Worm (Caenorhabditis elegans) whole organism, L3 larva: ENCODE results near the gene C37E2.2.

Experiments
- ZK546.5 ChIP-seq: sonication (generic microtip); optimal IDR thresholded peaks from 2 replicates; lab custom pipeline; 2017; ENCODE audit warnings: missing biosample characterization, missing genetic modification characterization
- aly-2 ChIP-seq: fragments of 150-350 bp; optimal IDR thresholded peaks from 2 replicates; lab custom pipeline; 2014; ENCODE audit warnings: missing biosample characterization, missing genetic modification characterization
- ama-1 ChIP-seq: fragments of 150-350 bp; optimal IDR thresholded peaks from 2 replicates; lab custom pipeline; 2018
- ceh-28 ChIP-seq: fragments of 150-350 bp; optimal IDR thresholded peaks from 2 replicates; lab custom pipeline; 2014; ENCODE audit warnings: missing biosample characterization, missing genetic modification reagents, missing genetic modification characterization
- ceh-82 ChIP-seq: fragments of 150-350 bp; optimal IDR thresholded peaks from 2 replicates; lab custom pipeline; 2014; ENCODE audit warnings: missing biosample characterization, missing genetic modification characterization
- daf-12 ChIP-seq: fragments of 150-350 bp; optimal IDR thresholded peaks from 2 replicates; lab custom pipeline; 2014; ENCODE audit warnings: missing biosample characterization, missing genetic modification reagents, missing genetic modification characterization
- egl-27 ChIP-seq: sonication (generic microtip); optimal IDR thresholded peaks from 4 replicates; lab custom pipeline; 2017; ENCODE audit warnings: missing biosample characterization, missing genetic modification reagents, missing genetic modification characterization
- egl-5 ChIP-seq: fragments of 150-350 bp; optimal IDR thresholded peaks from 2 replicates; lab custom pipeline; 2017; ENCODE audit warnings: missing biosample characterization, missing genetic modification reagents, missing genetic modification characterization, inconsistent platforms
- elt-1 ChIP-seq: fragments of 150-350 bp; optimal IDR thresholded peaks from 2 replicates; lab custom pipeline; 2014; ENCODE audit warnings: missing biosample characterization, missing genetic modification characterization
- elt-2 ChIP-seq: sonication (generic microtip); optimal IDR thresholded peaks from 2 replicates; lab custom pipeline; 2016; ENCODE audit warnings: missing genetic modification reagents, mild to moderate bottlenecking, missing genetic modification characterization, missing compliant biosample characterization
- elt-3 ChIP-seq, 3 experiments: fragments of 150-350 bp in 1 of 3; sonication (generic microtip) in 2 of 3; optimal IDR thresholded peaks; 2 replicates in 2 of 3; 4 replicates in 1 of 3; lab custom pipeline; 2014 to 2017; ENCODE audit warnings: missing biosample characterization in 3 of 3, missing genetic modification characterization in 3 of 3
- eor-1 ChIP-seq, 2 experiments: fragments of 150-350 bp; optimal IDR thresholded peaks; 2 replicates each; lab custom pipeline; 2014 to 2018; ENCODE audit warnings: missing biosample characterization in 2 of 2, missing genetic modification characterization in 2 of 2
- fkh-10 ChIP-seq: sonication (generic microtip); optimal IDR thresholded peaks from 2 replicates; lab custom pipeline; 2017; ENCODE audit warnings: missing biosample characterization, missing genetic modification reagents, missing genetic modification characterization
- fkh-2 ChIP-seq: fragments of 150-350 bp; optimal IDR thresholded peaks from 2 replicates; lab custom pipeline; 2014; ENCODE audit warnings: missing biosample characterization, missing genetic modification reagents, missing genetic modification characterization
- hmg-11 ChIP-seq: sonication (generic microtip); optimal IDR thresholded peaks from 2 replicates; lab custom pipeline; 2016; ENCODE audit warnings: missing genetic modification characterization, missing compliant biosample characterization
- lin-15B ChIP-seq: fragments of 150-350 bp; optimal IDR thresholded peaks from 2 replicates; lab custom pipeline; 2014; ENCODE audit warnings: missing biosample characterization, missing genetic modification characterization
- lsy-12 ChIP-seq: sonication (generic microtip); optimal IDR thresholded peaks from 2 replicates; lab custom pipeline; 2016; ENCODE audit warnings: mild to moderate bottlenecking, missing genetic modification characterization, missing compliant biosample characterization
- mdl-1 ChIP-seq: fragments of 150-350 bp; optimal IDR thresholded peaks from 2 replicates; lab custom pipeline; 2014; ENCODE audit warnings: missing biosample characterization, missing genetic modification characterization
- nfya-1 ChIP-seq: sonication (generic microtip); optimal IDR thresholded peaks from 2 replicates; lab custom pipeline; 2017; ENCODE audit warnings: missing genetic modification characterization, mild to moderate bottlenecking, missing compliant biosample characterization, antibody characterized with exemption, moderate library complexity; ENCODE audit not compliant: insufficient read depth
- nhr-11 ChIP-seq: fragments of 150-350 bp; optimal IDR thresholded peaks from 2 replicates; lab custom pipeline; 2014; ENCODE audit warnings: missing biosample characterization, missing genetic modification characterization
- nhr-12 ChIP-seq: fragments of 150-350 bp; optimal IDR thresholded peaks from 2 replicates; lab custom pipeline; 2014; ENCODE audit warnings: missing biosample characterization, missing genetic modification characterization
- nhr-23 ChIP-seq: fragments of 150-350 bp; optimal IDR thresholded peaks from 2 replicates; lab custom pipeline; 2014; ENCODE audit warnings: missing biosample characterization, missing genetic modification reagents, missing genetic modification characterization
- nhr-237 ChIP-seq: fragments of 150-350 bp; optimal IDR thresholded peaks from 2 replicates; lab custom pipeline; 2014; ENCODE audit warnings: missing biosample characterization, missing genetic modification characterization
- nhr-25 ChIP-seq: sonication (generic microtip); optimal IDR thresholded peaks from 2 replicates; lab custom pipeline; 2017; ENCODE audit warnings: missing biosample characterization, missing genetic modification characterization
- nhr-28 ChIP-seq: fragments of 150-350 bp; optimal IDR thresholded peaks from 2 replicates; lab custom pipeline; 2014; ENCODE audit warnings: missing biosample characterization, missing genetic modification characterization
- nhr-43 ChIP-seq: sonication (generic microtip); optimal IDR thresholded peaks from 2 replicates; lab custom pipeline; 2016; ENCODE audit warnings: mild to moderate bottlenecking, missing genetic modification characterization, missing compliant biosample characterization; ENCODE audit not compliant: poor library complexity, severe bottlenecking
- nhr-67 ChIP-seq: fragments of 150-350 bp; optimal IDR thresholded peaks from 2 replicates; lab custom pipeline; 2014; ENCODE audit warnings: missing biosample characterization, missing genetic modification characterization
- nhr-76 ChIP-seq: fragments of 150-350 bp; sonication (generic microtip); optimal IDR thresholded peaks from 5 replicates; lab custom pipeline; 2014; ENCODE audit warnings: missing biosample characterization, missing genetic modification characterization
- pha-4 ChIP-seq: fragments of 150-350 bp; optimal IDR thresholded peaks from 2 replicates; lab custom pipeline; 2014; ENCODE audit warnings: missing biosample characterization, missing genetic modification reagents, missing genetic modification characterization
- pqm-1 ChIP-seq: fragments of 150-350 bp; optimal IDR thresholded peaks from 2 replicates; lab custom pipeline; 2017; ENCODE audit warnings: missing biosample characterization, missing genetic modification characterization, inconsistent platforms
- sea-2 ChIP-seq: fragments of 150-350 bp; sonication (generic microtip); optimal IDR thresholded peaks from 4 replicates; lab custom pipeline; 2014; ENCODE audit warnings: missing biosample characterization, missing genetic modification reagents, missing genetic modification characterization
- skn-1 ChIP-seq: fragments of 150-350 bp; optimal IDR thresholded peaks from 2 replicates; lab custom pipeline; 2014; ENCODE audit warnings: missing biosample characterization, missing genetic modification characterization
- snpc-4 ChIP-seq: fragments of 150-350 bp; optimal IDR thresholded peaks from 2 replicates; lab custom pipeline; 2014; ENCODE audit warnings: missing biosample characterization, missing genetic modification characterization
- unc-39 ChIP-seq: sonication (generic microtip); optimal IDR thresholded peaks from 4 replicates; lab custom pipeline; 2017; ENCODE audit warnings: missing biosample characterization, missing genetic modification characterization
- unc-62 ChIP-seq: fragments of 150-350 bp; sonication (generic microtip); optimal IDR thresholded peaks from 4 replicates; lab custom pipeline; 2014; ENCODE audit warnings: missing biosample characterization, missing genetic modification reagents, missing genetic modification characterization
- ztf-4 ChIP-seq: fragments of 150-350 bp; optimal IDR thresholded peaks from 2 replicates; lab custom pipeline; 2014; ENCODE audit warnings: missing biosample characterization, missing genetic modification characterization

The C37E2.2 gene

DNA sequence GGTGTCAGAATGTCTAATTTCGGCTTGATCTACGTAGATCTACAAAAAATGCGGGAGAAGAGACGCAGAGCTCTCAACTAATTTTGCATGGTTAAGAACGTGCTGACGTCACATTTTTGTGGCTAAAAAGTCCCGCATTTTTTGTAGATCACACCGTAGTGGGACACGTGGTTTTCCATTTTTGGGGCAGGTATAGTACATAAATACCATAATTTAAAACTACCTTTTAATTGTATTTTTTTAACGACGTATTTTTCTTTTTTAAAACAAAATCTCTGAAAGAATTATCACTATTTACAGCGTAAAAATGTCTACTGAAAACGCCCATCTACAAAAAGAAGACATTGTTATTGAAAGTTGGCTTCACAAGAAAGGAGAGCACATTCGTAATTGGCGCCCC is 28.4 kb upstream of the C37E2.2 start, which contains the start of gene akt-2:
Gene akt-2, plus strand, starts transcription at position 301 of the 400 bp plus-strand sequence.
- no peak for TF ChIP-seq skn-1 (tag; lab: Kevin White, UChicago)
- no peak for TF ChIP-seq nhr-43 (tag; lab: Kevin White, UChicago)
- TF ChIP-seq sea-2 (GFP tag; lab: Kevin White, UChicago): no peak
- no peak for TF ChIP-seq ceh-28
- TF ChIP-seq nhr-23 (tag; lab: Kevin White, UChicago): no peak
- TF ChIP-seq nhr-237 (tag; lab: Kevin White, UChicago): no peak
- TF ChIP-seq pqm-1 (tag; lab: Kevin White, UChicago): no peak
- no peak for TF ChIP-seq ceh-82 (tag; lab: Kevin White, UChicago)
- TF ChIP-seq unc-62 (GFP tag; lab: Kevin White, UChicago): no peak
- no peak for TF ChIP-seq lsy-12

DNA sequence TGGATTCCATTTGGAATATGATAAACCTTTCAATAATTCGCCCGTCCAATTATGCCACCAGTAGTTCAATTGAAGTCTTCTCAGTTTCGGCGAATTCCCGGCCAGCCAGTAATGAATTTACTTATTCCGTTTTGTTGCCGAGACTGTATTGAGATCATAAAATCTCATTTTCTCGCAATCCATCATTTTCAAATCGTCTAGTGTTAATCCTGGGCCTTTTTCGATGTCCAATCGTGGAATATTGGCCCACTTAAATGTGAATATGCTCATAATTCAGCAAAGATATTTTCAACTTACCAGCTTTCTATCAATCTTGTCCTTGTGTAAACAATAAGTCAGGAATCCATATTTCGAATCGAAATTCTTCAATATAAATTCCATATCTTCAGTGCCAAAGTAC is 23.2 kb upstream of the C37E2.2 start:
- TF ChIP-seq nfya-1 (tag; lab: Kevin White, UChicago) (no peak), snpc-4 (no peak), lin-15B (tag; lab: Kevin White, UChicago) (no peak), ceh-28 (no peak), mdl-1 (tag; lab: Kevin White, UChicago) (no peak), hmg-11 (tag; lab: Kevin White, UChicago) (no peak), nhr-23 (tag; lab: Kevin White, UChicago) (no peak), nhr-76 (tag; lab: Kevin White, UChicago) (no peak), eor-1 (tag; optimal IDR thresholded peaks at IDR 0.05; lab: Kevin White, UChicago) (no peak), pqm-1 (tag; lab: Kevin White, UChicago) (no peak), nhr-12 (tag; lab: Kevin White, UChicago) (no peak), nhr-67 (tag; lab: Kevin White, UChicago) (no peak), lsy-12 (no peak), nhr-11 (tag; lab: Kevin White, UChicago) (no peak), elt-1 (no peak), fkh-10 (GFP tag; lab: Kevin White, UChicago) (no peak)

DNA sequence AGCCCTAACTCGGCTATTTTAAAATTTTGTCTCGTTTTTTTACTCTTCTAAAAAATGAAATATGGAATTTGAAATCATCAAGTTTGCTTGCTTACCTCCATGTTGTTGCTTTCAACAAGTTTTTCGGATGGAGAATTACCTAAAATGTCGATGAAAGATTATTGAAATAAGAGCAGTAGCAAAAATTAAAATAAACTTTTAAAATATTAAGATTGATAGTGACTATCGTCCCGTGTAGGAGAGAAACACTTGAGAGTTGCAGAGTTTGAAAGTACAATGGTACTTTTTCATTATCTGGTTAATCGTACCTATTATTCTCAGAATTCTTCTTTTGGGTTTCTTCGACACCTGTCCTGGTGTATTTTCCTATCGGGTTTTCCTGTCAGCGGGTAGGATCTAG is 18.9 kb upstream of the C37E2.2 start, which contains the start of gene ceh-90:
Gene ceh-90, minus strand, starts transcription at position 101 of the 400 bp plus-strand sequence.
- TF ChIP-seq lin-15B (tag; lab: Kevin White, UChicago) (no peak), nhr-76 (tag; lab: Kevin White, UChicago) (no peak), elt-2 (tag; lab: Kevin White, UChicago) (no peak), nhr-237 (tag; lab: Kevin White, UChicago) (no peak), eor-1 (tag; optimal IDR thresholded peaks at IDR 0.05; lab: Kevin White, UChicago) (no peak), aly-2 (no peak), nhr-43 (tag; lab: Kevin White, UChicago) (no peak), snpc-4 (no peak), daf-12 (no peak), nhr-67 (tag; lab: Kevin White, UChicago) (no peak), fkh-10 (GFP tag; lab: Kevin White, UChicago) (no peak), egl-27 (no peak), lsy-12 (no peak), unc-39 (tag; lab: Kevin White, UChicago) (no peak)

DNA sequence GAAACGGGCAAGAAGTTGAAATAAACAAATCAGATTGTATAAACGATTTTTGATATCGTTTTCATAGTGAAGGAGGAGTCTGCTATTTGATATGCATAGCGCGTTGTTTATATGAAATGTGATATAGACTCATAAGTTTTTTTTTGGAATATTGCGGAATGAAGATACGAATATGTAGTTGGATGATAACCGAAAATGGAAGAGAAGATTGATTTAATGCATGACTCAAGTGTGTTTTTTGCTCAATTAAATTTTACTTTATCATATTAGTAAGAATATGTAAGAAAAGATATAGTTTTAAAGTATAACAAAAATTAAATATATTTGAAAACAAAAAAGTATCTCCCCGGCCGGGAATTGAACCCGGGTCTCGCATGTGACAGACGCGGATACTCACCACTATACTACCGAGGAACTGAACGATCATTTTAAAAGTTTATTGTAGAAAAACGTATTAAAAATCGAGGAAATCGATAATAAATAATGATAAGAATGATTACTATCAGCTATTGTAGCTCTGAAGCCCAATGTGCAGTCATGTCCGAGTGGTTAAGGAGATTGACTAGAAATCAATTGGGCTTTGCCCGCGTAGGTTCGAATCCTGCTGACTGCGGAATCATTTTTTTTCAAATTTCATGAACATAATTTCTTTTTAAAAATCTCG is 14.0 kb upstream of the C37E2.2 start, which contains the start of gene lgc-25:
Gene lgc-25, minus strand, starts transcription at position 51 of the 664 bp plus-strand sequence.
- TF ChIP-seq lin-15B (tag; lab: Kevin White, UChicago) (no peak), elt-2 (tag; lab: Kevin White, UChicago) (peak; percentile 56), nhr-43 (tag; lab: Kevin White, UChicago) (peak; percentile 29), ceh-28 (peak; percentile 47), eor-1 (tag; optimal IDR thresholded peaks at IDR 0.05; lab: Kevin White, UChicago) (no peak), pqm-1 (tag; lab: Kevin White, UChicago) (peak; percentile 88)

DNA sequence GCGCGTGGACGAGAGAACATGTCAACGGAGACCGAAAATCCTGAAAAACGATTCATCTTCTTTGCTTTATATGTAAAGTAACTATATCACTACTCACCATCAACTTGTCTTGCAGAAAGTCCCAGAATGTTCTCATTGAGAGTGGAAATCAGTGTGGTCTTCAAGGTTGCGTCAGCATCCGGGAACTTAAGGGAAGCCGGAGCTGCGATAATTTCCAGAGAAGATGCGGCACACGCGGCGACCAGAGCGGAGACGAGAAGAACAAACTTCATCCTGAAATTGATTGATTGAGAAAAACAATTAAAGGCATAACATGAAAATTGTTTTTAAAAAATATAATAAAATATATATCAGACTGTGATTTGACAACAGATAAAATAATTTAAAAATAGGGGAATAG is 11.6 kb upstream of the C37E2.2 start, which contains the start of gene vha-20:
Gene vha-20, minus strand, starts transcription at position 273 of the 400 bp plus-strand sequence.
- TF ChIP-seq nhr-237 (tag; lab: Kevin White, UChicago): no peak
- no peak for TF ChIP-seq nhr-23 (tag; lab: Kevin White, UChicago)
- no peak for TF ChIP-seq nhr-25 (tag; lab: Kevin White, UChicago)
- no peak for TF ChIP-seq mdl-1 (tag; lab: Kevin White, UChicago)
- peak; percentile 7 for TF ChIP-seq ama-1 (lab: Kevin White, UChicago)
- TF ChIP-seq pha-4 (tag; lab: Kevin White, UChicago): no peak
- TF ChIP-seq elt-3 (tag; optimal IDR thresholded peaks at IDR 0.05; lab: Kevin White, UChicago): no peak
- peak; percentile 1 for TF ChIP-seq elt-2 (tag; lab: Kevin White, UChicago)
- TF ChIP-seq egl-5 (tag; lab: Kevin White, UChicago): no peak
- no peak for TF ChIP-seq nhr-28 (tag; lab: Kevin White, UChicago)
- TF ChIP-seq aly-2: no peak
- no peak for TF ChIP-seq hmg-11 (tag; lab: Kevin White, UChicago)
- TF ChIP-seq fkh-2: no peak
- TF ChIP-seq ztf-4 (tag; lab: Kevin White, UChicago): no peak
- no peak for TF ChIP-seq ZK546.5 (tag; lab: Kevin White, UChicago)
- TF ChIP-seq daf-12: no peak
- peak; percentile 36 for TF ChIP-seq nhr-43 (tag; lab: Kevin White, UChicago)
